Fruit fly (Drosophila melanogaster) Kc167 (cell line): ENCODE data around the gene ect.

ENCODE experiments used
- Myc ChIP-seq: fragments of >200 bp; optimal IDR thresholded peaks from 2 replicates; lab custom pipeline; 2017; ENCODE audit warnings: missing external identifiers
- Sin3A ChIP-seq: fragments of >200 bp; optimal IDR thresholded peaks from 2 replicates; lab custom pipeline; 2018; ENCODE audit warnings: missing external identifiers
- h ChIP-seq: fragments of >200 bp; optimal IDR thresholded peaks from 3 replicates; lab custom pipeline; 2018; ENCODE audit warnings: missing external identifiers
- insv ChIP-seq: fragments of >200 bp; optimal IDR thresholded peaks from 3 replicates; lab custom pipeline; 2018; ENCODE audit warnings: missing external identifiers
- psq ChIP-seq: fragments of >200 bp; optimal IDR thresholded peaks from 2 replicates; lab custom pipeline; 2017; ENCODE audit warnings: missing external identifiers
- ttk ChIP-seq: sonication (Bioruptor generic); optimal IDR thresholded peaks from 2 replicates; lab custom pipeline; 2017; ENCODE audit warnings: missing external identifiers

ect gene

dm6 chr3L:10201655-10202054 lies at the start of gene ect:
Gene ect, minus strand, starts transcription at chr3L:10201837.
- no peak for TF ChIP-seq Myc (lab: Kevin White, UChicago)
- no peak for TF ChIP-seq ttk (lab: Kevin White, UChicago)
- TF ChIP-seq h (lab: Kevin White, UChicago), result no peak
- no peak for TF ChIP-seq insv (lab: Kevin White, UChicago)
- no peak for TF ChIP-seq Sin3A (lab: Kevin White, UChicago)
- no peak for TF ChIP-seq psq

DNA sequence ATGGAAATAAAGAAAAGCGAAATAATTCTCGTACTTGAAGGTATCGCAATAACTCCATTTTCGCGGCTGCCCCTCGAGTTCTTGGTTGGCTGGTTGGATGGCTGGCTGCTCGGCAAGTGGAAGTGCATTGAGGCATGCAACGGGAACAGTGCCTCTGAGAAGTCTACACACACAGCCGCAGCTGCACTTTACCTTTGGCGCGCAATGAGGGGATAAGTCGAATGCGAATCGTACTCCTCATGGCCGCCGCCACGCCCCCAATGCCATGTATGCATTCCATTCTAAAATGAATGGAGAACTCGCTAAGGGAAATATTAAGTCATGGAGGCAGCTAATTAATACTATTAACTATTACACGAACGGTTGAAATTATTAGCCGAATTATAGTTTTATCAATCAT lies 48.2 kb upstream of the ect start:
- TF ChIP-seq Sin3A (lab: Kevin White, UChicago), result no peak
- TF ChIP-seq Myc (lab: Kevin White, UChicago), result no peak

DNA sequence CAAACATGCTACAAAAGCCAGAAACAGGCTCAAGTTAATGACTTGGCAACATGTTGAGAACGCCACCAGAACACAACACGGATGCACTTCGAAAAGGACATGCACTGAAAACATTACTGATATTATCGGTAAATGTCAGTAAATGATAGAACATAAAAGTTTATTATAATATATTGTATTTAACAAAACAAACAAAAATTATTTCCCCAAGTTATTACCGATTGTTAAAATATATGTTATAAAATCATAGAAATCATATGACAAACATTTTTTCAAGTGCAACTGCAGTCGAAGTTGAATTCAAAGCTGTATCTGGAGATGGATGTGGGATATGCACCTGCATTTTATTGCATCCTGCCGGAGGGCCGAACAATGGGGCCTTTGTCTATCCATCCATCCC lies 45.9 kb upstream of the ect start:
- TF ChIP-seq psq, result no peak
- no peak for TF ChIP-seq Myc (lab: Kevin White, UChicago)
- TF ChIP-seq Sin3A (lab: Kevin White, UChicago), result no peak
- no peak for TF ChIP-seq h (lab: Kevin White, UChicago)
- TF ChIP-seq ttk (lab: Kevin White, UChicago), result no peak
- no peak for TF ChIP-seq insv (lab: Kevin White, UChicago)

DNA sequence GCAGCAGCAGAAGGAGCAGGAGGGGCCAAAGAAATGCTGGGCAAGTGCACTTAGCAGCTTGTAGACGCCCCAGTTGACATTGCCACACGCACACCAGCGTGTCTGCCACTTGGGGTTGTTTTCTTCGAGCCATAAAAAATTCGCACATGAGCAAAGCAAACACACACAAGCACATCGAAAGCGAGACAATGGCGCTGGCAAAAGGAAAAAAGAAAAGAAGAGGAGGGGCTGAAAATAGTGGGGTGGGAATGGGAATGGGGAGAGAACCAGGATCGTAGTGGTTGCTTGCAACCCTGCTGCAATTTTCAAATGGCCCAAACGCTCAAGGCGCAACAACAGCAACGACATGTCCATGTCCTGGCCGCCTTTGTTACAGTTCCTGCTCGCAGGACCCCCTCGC lies 45.5 kb upstream of the ect start:
- TF ChIP-seq Sin3A (lab: Kevin White, UChicago), result no peak
- TF ChIP-seq psq, result no peak
- TF ChIP-seq insv (lab: Kevin White, UChicago), result no peak
- TF ChIP-seq ttk (lab: Kevin White, UChicago), result no peak
- TF ChIP-seq Myc (lab: Kevin White, UChicago), result no peak

- TF ChIP-seq Myc (lab: Kevin White, UChicago), result no peak
- no peak for TF ChIP-seq h (lab: Kevin White, UChicago)
- no peak for TF ChIP-seq psq
- TF ChIP-seq insv (lab: Kevin White, UChicago), result no peak
- TF ChIP-seq Sin3A (lab: Kevin White, UChicago), result no peak
- no peak for TF ChIP-seq ttk (lab: Kevin White, UChicago)
Measured at dm6 chr3L:10246226-10246778, 44.7 kb upstream of the ect start.

DNA sequence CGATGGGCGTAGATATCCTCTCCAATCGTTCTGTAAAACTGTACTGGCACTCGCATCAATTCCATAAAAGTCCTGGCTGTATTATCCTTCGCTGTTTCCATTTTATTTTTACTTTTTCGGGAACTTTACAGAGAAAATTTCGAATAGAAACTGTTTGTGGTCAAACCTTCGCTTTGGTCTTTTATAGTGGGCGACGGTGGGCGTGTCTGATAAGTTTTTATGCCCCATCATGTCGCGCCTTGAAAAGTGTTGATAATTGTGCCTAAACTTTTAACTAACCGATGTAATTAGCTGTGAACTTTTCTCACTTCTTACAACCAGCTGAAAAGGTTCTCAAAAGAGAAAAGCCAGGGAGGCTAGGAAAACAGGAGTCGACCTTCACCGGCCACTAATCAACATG lies 43.0 kb upstream of the ect start, which contains the start of gene Or67c:
Or67c (minus strand) TSS at position 101 of the 400 bp plus-strand sequence.
- no peak for TF ChIP-seq psq
- TF ChIP-seq h (lab: Kevin White, UChicago), result no peak
- no peak for TF ChIP-seq Myc (lab: Kevin White, UChicago)
- TF ChIP-seq Sin3A (lab: Kevin White, UChicago), result no peak
- no peak for TF ChIP-seq ttk (lab: Kevin White, UChicago)
- no peak for TF ChIP-seq insv (lab: Kevin White, UChicago)

DNA sequence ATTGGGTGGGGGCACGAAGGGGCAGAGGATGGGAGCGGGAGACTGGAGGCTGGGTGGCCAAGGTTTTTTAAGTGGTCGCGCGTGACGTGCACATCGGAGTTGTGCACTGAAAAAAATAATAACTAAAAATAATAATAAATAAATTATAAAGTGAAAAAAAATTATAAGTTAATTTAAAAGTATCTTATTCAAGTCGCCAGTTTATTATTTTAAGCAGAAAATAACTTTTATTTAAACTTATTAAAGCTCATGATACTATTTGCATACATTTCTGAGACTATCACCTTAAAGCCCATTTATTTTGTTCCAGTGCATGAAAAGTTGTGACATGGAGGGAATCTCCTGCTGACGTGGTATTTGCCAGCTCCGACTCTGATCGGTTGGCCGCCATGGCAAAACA lies 40.6 kb upstream of the ect start:
- no peak for TF ChIP-seq insv (lab: Kevin White, UChicago)
- TF ChIP-seq psq, result no peak
- no peak for TF ChIP-seq ttk (lab: Kevin White, UChicago)
- TF ChIP-seq Sin3A (lab: Kevin White, UChicago), result no peak
- no peak for TF ChIP-seq Myc (lab: Kevin White, UChicago)
- no peak for TF ChIP-seq h (lab: Kevin White, UChicago)

DNA sequence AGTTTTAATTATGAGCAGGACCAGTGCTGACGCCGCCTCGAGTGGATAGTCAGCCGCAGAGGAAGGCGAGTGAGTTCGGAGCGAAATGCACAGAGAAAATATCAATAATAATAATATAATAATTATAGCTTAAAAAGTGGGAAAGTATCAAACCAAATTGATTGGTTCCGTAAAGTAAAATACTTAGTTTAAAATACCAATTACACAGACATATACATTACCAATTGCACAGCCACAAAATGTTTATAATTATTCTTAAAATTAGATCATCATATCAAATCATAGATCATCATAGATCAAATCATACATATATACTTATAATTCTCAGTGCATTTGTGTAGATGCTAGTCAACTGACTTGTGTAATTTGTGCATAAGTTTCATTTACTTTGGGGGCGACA lies 36.9 kb upstream of the ect start:
- no peak for TF ChIP-seq Sin3A (lab: Kevin White, UChicago)
- TF ChIP-seq ttk (lab: Kevin White, UChicago), result no peak
- TF ChIP-seq Myc (lab: Kevin White, UChicago), result no peak
- TF ChIP-seq insv (lab: Kevin White, UChicago), result no peak
- TF ChIP-seq h (lab: Kevin White, UChicago), result no peak
- TF ChIP-seq psq, result no peak

DNA sequence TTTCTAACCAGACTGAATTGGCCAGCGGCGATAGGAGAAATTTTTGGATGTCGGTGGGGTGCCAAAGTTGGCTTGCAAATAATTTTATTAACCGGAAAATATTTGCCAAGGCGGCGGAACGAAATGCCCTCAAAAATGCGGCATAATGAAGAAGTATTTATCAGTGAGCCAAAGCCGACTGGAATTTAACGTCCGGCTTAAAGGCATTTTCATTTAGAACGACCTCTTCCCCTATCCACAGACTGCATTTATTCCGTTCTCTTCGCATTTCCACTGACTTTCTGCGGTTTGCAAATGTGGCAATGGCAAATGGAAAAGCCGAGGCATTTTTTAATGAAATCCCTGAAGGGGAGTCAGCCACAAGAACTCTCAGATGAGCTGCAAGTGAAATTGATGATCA lies 31.4 kb upstream of the ect start:
- TF ChIP-seq insv (lab: Kevin White, UChicago), result no peak
- no peak for TF ChIP-seq Myc (lab: Kevin White, UChicago)
- no peak for TF ChIP-seq psq
- TF ChIP-seq Sin3A (lab: Kevin White, UChicago), result no peak
- TF ChIP-seq ttk (lab: Kevin White, UChicago), result no peak
- no peak for TF ChIP-seq h (lab: Kevin White, UChicago)

- TF ChIP-seq h (lab: Kevin White, UChicago), result no peak
- no peak for TF ChIP-seq psq
- TF ChIP-seq Sin3A (lab: Kevin White, UChicago), result no peak
- no peak for TF ChIP-seq insv (lab: Kevin White, UChicago)
- TF ChIP-seq ttk (lab: Kevin White, UChicago), result no peak
- TF ChIP-seq Myc (lab: Kevin White, UChicago), result no peak
Measured at dm6 chr3L:10230542-10230941, 28.9 kb upstream of the ect start.

DNA sequence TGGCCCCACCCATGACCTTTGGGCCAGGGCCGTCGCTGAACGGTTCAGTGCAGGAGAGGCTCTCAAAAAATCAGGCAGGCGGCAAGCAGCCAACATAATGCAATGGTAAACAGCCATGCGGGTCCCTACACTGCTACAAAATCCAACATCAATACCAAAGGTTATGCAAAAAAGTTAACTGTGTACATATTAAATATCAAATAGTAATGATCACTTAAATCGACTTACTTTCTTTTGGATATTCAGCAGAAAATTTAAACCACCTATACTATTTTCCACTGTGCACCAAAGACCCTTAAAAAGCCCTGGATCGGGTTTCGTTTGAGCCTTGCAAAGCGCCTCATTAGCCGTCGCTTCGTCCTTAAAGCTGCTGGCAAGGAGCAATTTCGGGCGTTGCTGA lies 25.5 kb upstream of the ect start:
- no peak for TF ChIP-seq Myc (lab: Kevin White, UChicago)
- no peak for TF ChIP-seq insv (lab: Kevin White, UChicago)
- TF ChIP-seq h (lab: Kevin White, UChicago), result no peak
- no peak for TF ChIP-seq psq
- no peak for TF ChIP-seq ttk (lab: Kevin White, UChicago)
- no peak for TF ChIP-seq Sin3A (lab: Kevin White, UChicago)

DNA sequence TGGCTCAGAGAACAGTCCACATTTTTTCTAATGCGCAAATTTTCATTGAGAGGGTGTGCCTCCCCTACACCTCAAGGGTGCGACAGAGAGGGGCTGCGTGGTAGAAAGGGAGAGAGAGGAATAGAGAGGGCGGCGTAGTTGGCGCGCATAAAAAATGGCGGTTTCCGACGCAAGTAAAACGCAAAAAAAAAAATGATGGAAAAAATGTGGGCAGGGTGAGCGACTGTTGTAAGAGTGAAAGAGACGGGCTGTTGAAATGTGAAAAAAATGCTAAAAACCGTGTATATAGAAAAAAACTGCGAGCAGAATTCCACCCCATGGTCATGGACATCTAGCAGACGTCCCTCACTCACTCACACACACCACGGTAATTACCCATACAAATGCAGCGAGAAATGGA lies 24.4 kb upstream of the ect start:
- TF ChIP-seq ttk (lab: Kevin White, UChicago), result no peak
- no peak for TF ChIP-seq Sin3A (lab: Kevin White, UChicago)
- no peak for TF ChIP-seq insv (lab: Kevin White, UChicago)
- TF ChIP-seq h (lab: Kevin White, UChicago), result no peak
- no peak for TF ChIP-seq Myc (lab: Kevin White, UChicago)
- no peak for TF ChIP-seq psq
